Worm (Caenorhabditis elegans) whole organism, L4 larva: ENCODE data around the gene F19D8.2.
A peak's percentile ranks its signal among the peaks of the same experiment; 100 is the strongest.

Experiments used
- F10B5.3 ChIP-seq: sonication (generic microtip); optimal IDR thresholded peaks from 2 replicates; lab custom pipeline; 2016; ENCODE audit warnings: mild to moderate bottlenecking, missing genetic modification characterization, missing compliant biosample characterization
- Y75B8A.6 ChIP-seq: fragments of 200-800 bp; sonication (Bioruptor generic); IDR thresholded peaks from 2 replicates; pipeline ENCODE4 v1.3.6; 2022; ENCODE audit warnings: missing genetic modification reagents, missing genetic modification characterization, missing compliant biosample characterization
- ZK337.2 ChIP-seq: fragments of 200-800 bp; sonication (Bioruptor generic); IDR thresholded peaks from 2 replicates; pipeline ENCODE4 v1.3.6; 2022; ENCODE audit warnings: missing genetic modification reagents, missing genetic modification characterization, missing compliant biosample characterization
- ama-1 ChIP-seq: fragments of 150-350 bp; optimal IDR thresholded peaks from 2 replicates; lab custom pipeline; 2014; ENCODE audit warnings: inconsistent platforms, mixed read lengths
- attf-4 ChIP-seq: sonication (generic microtip); optimal IDR thresholded peaks from 3 replicates; lab custom pipeline; 2017; ENCODE audit warnings: missing biosample characterization, missing genetic modification characterization
- ceh-20 ChIP-seq: fragments of 200-800 bp; sonication (Bioruptor generic); IDR thresholded peaks from 2 replicates; pipeline ENCODE4 v1.3.6; 2022; ENCODE audit warnings: missing genetic modification reagents, missing genetic modification characterization, missing compliant biosample characterization
- ceh-62 ChIP-seq: sonication (generic microtip); optimal IDR thresholded peaks from 2 replicates; lab custom pipeline; 2017; ENCODE audit warnings: missing biosample characterization, missing genetic modification characterization
- ctbp-1 ChIP-seq: fragments of 200-800 bp; sonication (Bioruptor generic); IDR thresholded peaks from 2 replicates; pipeline ENCODE4 v1.3.6; 2022; ENCODE audit warnings: missing genetic modification reagents, missing genetic modification characterization, missing compliant biosample characterization
- daf-16 ChIP-seq, 3 experiments: sonication (generic microtip); optimal IDR thresholded peaks; 2 replicates each; lab custom pipeline; 2016 to 2017; ENCODE audit warnings: missing genetic modification characterization in 3 of 3, missing genetic modification reagents in 3 of 3, mild to moderate bottlenecking in 2 of 3, missing compliant biosample characterization in 2 of 3, missing biosample characterization in 1 of 3, moderate library complexity in 1 of 3
- daf-8 ChIP-seq: fragments of 200-800 bp; sonication (Bioruptor generic); IDR thresholded peaks from 2 replicates; pipeline ENCODE4 v1.3.6; 2022; ENCODE audit warnings: missing genetic modification characterization, missing compliant biosample characterization
- dmd-6 ChIP-seq: fragments of 200-800 bp; sonication (Bioruptor generic); IDR thresholded peaks from 2 replicates; pipeline ENCODE4 v1.3.6; 2022; ENCODE audit warnings: missing genetic modification reagents, missing genetic modification characterization, missing compliant biosample characterization
- duxl-1 ChIP-seq: sonication (generic microtip); optimal IDR thresholded peaks from 2 replicates; lab custom pipeline; 2016; ENCODE audit warnings: mild to moderate bottlenecking, missing genetic modification characterization, moderate library complexity, missing compliant biosample characterization; ENCODE audit not compliant: poor library complexity
- dve-1 ChIP-seq: sonication (generic microtip); optimal IDR thresholded peaks from 2 replicates; lab custom pipeline; 2017; ENCODE audit warnings: antibody characterized with exemption, mild to moderate bottlenecking, missing genetic modification characterization, missing compliant biosample characterization; ENCODE audit not compliant: insufficient read depth
- egl-43 ChIP-seq: fragments of 200-800 bp; sonication (Bioruptor generic); IDR thresholded peaks from 2 replicates; pipeline ENCODE4 v1.3.6; 2022; ENCODE audit warnings: missing genetic modification reagents, missing genetic modification characterization, missing compliant biosample characterization
- fkh-10 ChIP-seq: fragments of 150-350 bp; optimal IDR thresholded peaks from 2 replicates; lab custom pipeline; 2014; ENCODE audit warnings: missing biosample characterization, missing genetic modification reagents, missing genetic modification characterization
- hif-1 ChIP-seq, 2 experiments: sonication (generic microtip); optimal IDR thresholded peaks; 2 replicates each; lab custom pipeline; 2016 to 2017; ENCODE audit warnings: missing compliant biosample characterization in 2 of 2, missing genetic modification characterization in 2 of 2, missing genetic modification reagents in 2 of 2, missing genotype in 2 of 2, mild to moderate bottlenecking in 1 of 2
- hlh-11 ChIP-seq: fragments of 200-800 bp; sonication (Bioruptor generic); optimal IDR thresholded peaks from 2 replicates; lab custom pipeline; 2018; ENCODE audit warnings: mild to moderate bottlenecking, missing genetic modification characterization, missing compliant biosample characterization
- hlh-30 ChIP-seq: sonication (generic microtip); optimal IDR thresholded peaks from 2 replicates; lab custom pipeline; 2017; ENCODE audit warnings: antibody characterized with exemption, mild to moderate bottlenecking, missing genetic modification characterization, missing compliant biosample characterization; ENCODE audit not compliant: insufficient read depth
- hmg-1.1 ChIP-seq: fragments of 200-800 bp; sonication (Bioruptor generic); IDR thresholded peaks from 2 replicates; pipeline ENCODE4 v1.3.6; 2022; ENCODE audit warnings: missing genetic modification reagents, missing genetic modification characterization, missing compliant biosample characterization
- lim-7 ChIP-seq: fragments of 200-800 bp; sonication (Bioruptor generic); IDR thresholded peaks from 2 replicates; pipeline ENCODE4 v1.3.6; 2022; ENCODE audit warnings: missing genetic modification characterization, missing compliant biosample characterization
- lin-13 ChIP-seq: fragments of 150-350 bp; optimal IDR thresholded peaks from 2 replicates; lab custom pipeline; 2014; ENCODE audit warnings: missing biosample characterization, missing genetic modification reagents, missing genetic modification characterization
- lir-3 ChIP-seq: sonication (generic microtip); optimal IDR thresholded peaks from 2 replicates; lab custom pipeline; 2016; ENCODE audit warnings: mild to moderate bottlenecking, missing genetic modification characterization, missing compliant biosample characterization
- madf-9 ChIP-seq: fragments of 200-800 bp; sonication (Bioruptor generic); conservative IDR thresholded peaks from 2 replicates; pipeline ENCODE4 v1.3.6; 2022; ENCODE audit warnings: missing genetic modification reagents, missing genetic modification characterization, missing compliant biosample characterization
- mdt-29 ChIP-seq: fragments of 200-800 bp; sonication (Bioruptor generic); IDR thresholded peaks from 2 replicates; pipeline ENCODE4 v1.3.6; 2022; ENCODE audit warnings: missing genetic modification reagents, missing genetic modification characterization, missing compliant biosample characterization
- mep-1 ChIP-seq: fragments of 150-350 bp; sonication (generic microtip); optimal IDR thresholded peaks from 3 replicates; lab custom pipeline; 2014; ENCODE audit warnings: missing biosample characterization, missing genetic modification characterization
- mxl-3 ChIP-seq: fragments of 200-800 bp; sonication (Bioruptor generic); optimal IDR thresholded peaks from 2 replicates; lab custom pipeline; 2018; ENCODE audit warnings: mild to moderate bottlenecking, missing genetic modification characterization, missing compliant biosample characterization
- nhr-28 ChIP-seq: fragments of 150-350 bp; optimal IDR thresholded peaks from 2 replicates; lab custom pipeline; 2014; ENCODE audit warnings: missing biosample characterization, missing genetic modification characterization
- nhr-42 ChIP-seq: fragments of 200-800 bp; sonication (Bioruptor generic); IDR thresholded peaks from 2 replicates; pipeline ENCODE4 v1.3.6; 2022; ENCODE audit warnings: missing genetic modification characterization, missing compliant biosample characterization
- nhr-6 ChIP-seq: fragments of 150-350 bp; optimal IDR thresholded peaks from 2 replicates; lab custom pipeline; 2014; ENCODE audit warnings: missing biosample characterization, missing genetic modification characterization
- nhr-77 ChIP-seq: fragments of 150-350 bp; optimal IDR thresholded peaks from 2 replicates; lab custom pipeline; 2014; ENCODE audit warnings: missing biosample characterization, missing genetic modification characterization
- php-3 ChIP-seq: fragments of 200-800 bp; sonication (Bioruptor generic); IDR thresholded peaks from 2 replicates; pipeline ENCODE4 v1.3.6; 2022; ENCODE audit warnings: missing genetic modification reagents, missing genetic modification characterization, missing compliant biosample characterization
- pqm-1 ChIP-seq: sonication (generic microtip); optimal IDR thresholded peaks from 2 replicates; lab custom pipeline; 2017; ENCODE audit warnings: missing biosample characterization, missing genetic modification characterization
- saeg-2 ChIP-seq: fragments of 200-800 bp; sonication (Bioruptor generic); IDR thresholded peaks from 2 replicates; pipeline ENCODE4 v1.3.6; 2022; ENCODE audit warnings: missing genetic modification reagents, missing genetic modification characterization, missing compliant biosample characterization
- set-16 ChIP-seq: fragments of 200-800 bp; sonication (Bioruptor generic); IDR thresholded peaks from 2 replicates; pipeline ENCODE4 v1.3.6; 2022; ENCODE audit warnings: missing genetic modification reagents, missing genetic modification characterization, missing compliant biosample characterization
- unc-39 ChIP-seq: sonication (generic microtip); optimal IDR thresholded peaks from 2 replicates; lab custom pipeline; 2017; ENCODE audit warnings: missing biosample characterization, missing genetic modification characterization
- zip-2 ChIP-seq: fragments of 150-350 bp; optimal IDR thresholded peaks from 2 replicates; lab custom pipeline; 2014; ENCODE audit warnings: missing biosample characterization, missing genetic modification characterization

Gene F19D8.2

ce11 chrX:13795879-13796278 is 38.3 kb upstream of the F19D8.2 start:
- TF ChIP-seq set-16 = peak; percentile 56

- TF ChIP-seq daf-16 (GFP tag; optimal IDR thresholded peaks at IDR 0.05; lab: Kevin White, UChicago) = no peak
- peak; percentile 33 for TF ChIP-seq daf-16 (tag; optimal IDR thresholded peaks at IDR 0.05; lab: Kevin White, UChicago)
- no peak for TF ChIP-seq nhr-6
- peak; percentile 73 for TF ChIP-seq hlh-11 (tag; lab: Kevin White, UChicago)
- no peak for TF ChIP-seq mdt-29 (GFP tag; lab: Robert Waterston, UW)
- TF ChIP-seq pqm-1 (tag; lab: Kevin White, UChicago) = peak; percentile 24
- peak; percentile 60 for TF ChIP-seq nhr-28 (tag; lab: Kevin White, UChicago)
- TF ChIP-seq mep-1 = no peak
- 0 out of 2 replicates have a peak, but pooled peaks have one; percentile 31 for TF ChIP-seq php-3 (GFP tag; lab: Robert Waterston, UW)
- TF ChIP-seq daf-8 (GFP tag; lab: Robert Waterston, UW) = no peak
- no peak for TF ChIP-seq nhr-77 (tag; lab: Kevin White, UChicago)
- no peak for TF ChIP-seq lim-7 (GFP tag; lab: Robert Waterston, UW)
- TF ChIP-seq mxl-3 (GFP tag; lab: Kevin White, UChicago) = no peak
- TF ChIP-seq dmd-6 (GFP tag; lab: Robert Waterston, UW) = peak; percentile 59
- TF ChIP-seq dve-1 (tag; lab: Kevin White, UChicago) = peak; percentile 65
- TF ChIP-seq ceh-62 = no peak
- peak; percentile 42 for TF ChIP-seq hlh-30 (tag; lab: Kevin White, UChicago)
Observed at ce11 chrX:13803246-13803645, 31.0 kb upstream of the F19D8.2 start.

- TF ChIP-seq ZK337.2 (no peak), hlh-11 (tag; lab: Kevin White, UChicago) (no peak), ceh-62 (no peak), duxl-1 (no peak), nhr-42 (GFP tag; lab: Robert Waterston, UW) (no peak), madf-9 (no peak), saeg-2 (no peak), ceh-20 (no peak), hmg-1.1 (no peak), zip-2 (no peak), mdt-29 (GFP tag; lab: Robert Waterston, UW) (no peak), mep-1 (no peak), egl-43 (GFP tag; lab: Robert Waterston, UW) (no peak), unc-39 (no peak)
Observed at ce11 chrX:13809773-13810172, 24.5 kb upstream of the F19D8.2 start, which contains the start of gene obr-3. Gene obr-3, minus strand, starts transcription at chrX:13809873.

- no peak for TF ChIP-seq set-16
- peak; percentile 27 for TF ChIP-seq dmd-6 (GFP tag; lab: Robert Waterston, UW)
- TF ChIP-seq attf-4 (tag; lab: Kevin White, UChicago) = no peak
- TF ChIP-seq daf-16 (GFP tag; optimal IDR thresholded peaks at IDR 0.05; lab: Kevin White, UChicago) = no peak
- no peak for TF ChIP-seq daf-16 (tag; optimal IDR thresholded peaks at IDR 0.05; lab: Kevin White, UChicago)
- TF ChIP-seq Y75B8A.6 = no peak
- TF ChIP-seq lin-13 (GFP tag; lab: Kevin White, UChicago) = no peak
- TF ChIP-seq ama-1 (lab: Kevin White, UChicago) = no peak
- TF ChIP-seq, all 104 proteins: peak for 1
Observed at ce11 chrX:13811156-13811555, 23.1 kb upstream of the F19D8.2 start.

ce11 chrX:13811929-13812328 is 22.3 kb upstream of the F19D8.2 start:
- TF ChIP-seq lir-3 (tag; lab: Kevin White, UChicago) (no peak), egl-43 (GFP tag; lab: Robert Waterston, UW) (no peak), fkh-10 (GFP tag; lab: Kevin White, UChicago) (peak; percentile 2), unc-39 (no peak), daf-16 (GFP tag; optimal IDR thresholded peaks at IDR 0.05; lab: Kevin White, UChicago) (peak in 1 of 2 experiments; percentile 22), daf-16 (tag; optimal IDR thresholded peaks at IDR 0.05; lab: Kevin White, UChicago) (no peak), hmg-1.1 (0 out of 2 replicates have a peak, but pooled peaks have one; percentile 20), dmd-6 (GFP tag; lab: Robert Waterston, UW) (0 out of 2 replicates have a peak, but pooled peaks have one; percentile 5), F10B5.3 (tag; lab: Kevin White, UChicago) (no peak), ctbp-1 (GFP tag; lab: Robert Waterston, UW) (no peak), hif-1 (tag; optimal IDR thresholded peaks at IDR 0.05; lab: Kevin White, UChicago) (peak in 1 of 2 experiments; percentile 24)
- TF ChIP-seq, all 104 proteins: peak for 5
